Worm (Caenorhabditis elegans): ENCODE data around the gene clec-41.

The clec-41 gene

ce11 chrV:13090130-13090770, 47.7 kb downstream of the clec-41 start, which contains the start of gene C34B4.4:
TSS of gene C34B4.4 (plus strand) at chrV:13090405.
- TF ChIP-seq B0336.3 (GFP tag; IDR thresholded peaks at IDR 0.05) (0 out of 2 replicates have a peak, but pooled peaks have one; percentile 13), athp-1 (tag; optimal IDR thresholded peaks at IDR 0.05) (peak; percentile 15), zim-3 (tag; optimal IDR thresholded peaks at IDR 0.05) (peak; percentile 60), tlf-1 (GFP tag; optimal IDR thresholded peaks at IDR 0.05) (peak; percentile 37), nfyb-1 (GFP tag; IDR thresholded peaks at IDR 0.05) (0 out of 2 replicates have a peak, but pooled peaks have one; percentile 47), chd-7 (tag; optimal IDR thresholded peaks at IDR 0.05) (peak; percentile 2), K12H6.12 (tag; optimal IDR thresholded peaks at IDR 0.05) (peak; percentile 47), F23B12.7 (tag; optimal IDR thresholded peaks at IDR 0.05; ENCODE audit: insufficient read depth) (no peak), F10E7.11 (tag; optimal IDR thresholded peaks at IDR 0.05) (peak; percentile 58), snpc-4 (GFP tag; optimal IDR thresholded peaks at IDR 0.05) (peak; percentile 26), snpc-4 (tag; optimal IDR thresholded peaks at IDR 0.05) (no peak), atf-7 (tag; optimal IDR thresholded peaks at IDR 0.05) (peak; percentile 41), F22D6.2 (tag; optimal IDR thresholded peaks at IDR 0.05) (peak; percentile 1), snpc-1.3 (tag; optimal IDR thresholded peaks at IDR 0.05; ENCODE audit: insufficient read depth) (peak; percentile 5), lin-35 (GFP tag; optimal IDR thresholded peaks at IDR 0.05) (no peak), mxl-1 (tag; optimal IDR thresholded peaks at IDR 0.05) (no peak), somi-1 (GFP tag; optimal IDR thresholded peaks at IDR 0.05) (no peak), ztf-3 (GFP tag; optimal IDR thresholded peaks at IDR 0.05) (peak; percentile 24)

ce11 chrV:13088485-13088884, 49.4 kb downstream of the clec-41 start:
- TF ChIP-seq C06A6.2 (GFP tag; conservative IDR thresholded peaks at IDR 0.05) (no peak), akir-1 (GFP tag; optimal IDR thresholded peaks at IDR 0.05) (no peak), lin-35 (GFP tag; optimal IDR thresholded peaks at IDR 0.05) (peak in 1 of 3 experiments; percentile 34), Y56A3A.18 (GFP tag; IDR thresholded peaks at IDR 0.05) (no peak), B0019.2 (GFP tag; conservative IDR thresholded peaks at IDR 0.05) (no peak)

ce11 chrV:13085917-13086552, 51.9 kb downstream of the clec-41 start:
- TF ChIP-seq ceh-40 (GFP tag; IDR thresholded peaks at IDR 0.05) = no peak
- TF ChIP-seq B0035.1 (tag; optimal IDR thresholded peaks at IDR 0.05) = no peak
- no peak for TF ChIP-seq nfya-1 (tag; optimal IDR thresholded peaks at IDR 0.05; ENCODE audit: borderline replicate concordance, insufficient read depth)
- TF ChIP-seq F52B5.7 (tag; optimal IDR thresholded peaks at IDR 0.05) = peak; percentile 4
- TF ChIP-seq snpc-4 (GFP tag; optimal IDR thresholded peaks at IDR 0.05) = no peak
- peak in 2 of 4 experiments; percentile 27 to 56 for TF ChIP-seq snpc-4 (tag; optimal IDR thresholded peaks at IDR 0.05)
- TF ChIP-seq madf-3 (GFP tag; IDR thresholded peaks at IDR 0.05) = no peak
- peak; percentile 15 for TF ChIP-seq die-1 (tag; optimal IDR thresholded peaks at IDR 0.05)
- no peak for TF ChIP-seq dpff-1 (tag; optimal IDR thresholded peaks at IDR 0.05)
- no peak for TF ChIP-seq chd-7 (tag; optimal IDR thresholded peaks at IDR 0.05)
- TF ChIP-seq dpl-1 (GFP tag; optimal IDR thresholded peaks at IDR 0.05) = no peak
- TF ChIP-seq fkh-3 (tag; optimal IDR thresholded peaks at IDR 0.05) = no peak
- no peak for TF ChIP-seq F57C9.4 (tag; optimal IDR thresholded peaks at IDR 0.05)
- TF ChIP-seq T26A5.8 (tag; optimal IDR thresholded peaks at IDR 0.05) = no peak
- peak; percentile 54; the same call in 1 of the 2 replicates for TF ChIP-seq egrh-3 (GFP tag; IDR thresholded peaks at IDR 0.05)
- no peak for TF ChIP-seq rpc-1 (optimal IDR thresholded peaks at IDR 0.05)
- no peak for TF ChIP-seq rpc-1 (tag; optimal IDR thresholded peaks at IDR 0.05)
- TF ChIP-seq ztf-25 (GFP tag; IDR thresholded peaks at IDR 0.05) = no peak
- no peak for TF ChIP-seq sea-2 (GFP tag; IDR thresholded peaks at IDR 0.05)
- no peak for TF ChIP-seq ZK185.1 (tag; optimal IDR thresholded peaks at IDR 0.05; ENCODE audit: poor library complexity, severe bottlenecking)
- TF ChIP-seq lin-40 (tag; optimal IDR thresholded peaks at IDR 0.05) = no peak
- no peak for TF ChIP-seq akir-1 (GFP tag; optimal IDR thresholded peaks at IDR 0.05)
- TF ChIP-seq let-526 (GFP tag; IDR thresholded peaks at IDR 0.05) = no peak
- TF ChIP-seq ceh-91 (GFP tag; IDR thresholded peaks at IDR 0.05) = no peak
- no peak for TF ChIP-seq efl-1 (GFP tag; optimal IDR thresholded peaks at IDR 0.05)
- no peak for TF ChIP-seq mel-28 (tag; optimal IDR thresholded peaks at IDR 0.05; ENCODE audit: borderline replicate concordance)
- TF ChIP-seq unc-130 (GFP tag; optimal IDR thresholded peaks at IDR 0.05) = no peak

Data from whole organism, young adult.